Fruit fly (Drosophila melanogaster): Measurements from ENCODE around the gene Paip2.

The Paip2 gene

dm6 chr3R:12995522-12995921 is 14.9 kb downstream of the Paip2 start, which contains the start of gene CG7488 (continued):
- TF ChIP-seq CG3995 (GFP tag; optimal IDR thresholded peaks at IDR 0.05) = peak; percentile 81
- no peak for TF ChIP-seq Stat92E (GFP tag; optimal IDR thresholded peaks at IDR 0.05)
- no peak for TF ChIP-seq CG1603 (tag; optimal IDR thresholded peaks at IDR 0.05)
- peak; percentile 59 for TF ChIP-seq trem (tag; optimal IDR thresholded peaks at IDR 0.05)
- no peak for TF ChIP-seq CG5180 (GFP tag; optimal IDR thresholded peaks at IDR 0.05)
- no peak for TF ChIP-seq Atf6 (GFP tag; IDR thresholded peaks at IDR 0.05)
- peak; percentile 26 for TF ChIP-seq stwl (tag; optimal IDR thresholded peaks at IDR 0.05)
- TF ChIP-seq CG3281 (GFP tag; optimal IDR thresholded peaks at IDR 0.05) = no peak
- TF ChIP-seq CG12659 (GFP tag; optimal IDR thresholded peaks at IDR 0.05) = peak; percentile 17
- peak; percentile 80 for TF ChIP-seq Scr (GFP tag; IDR thresholded peaks at IDR 0.05; ENCODE audit: partially characterized antibody)
- no peak for TF ChIP-seq HHEX (GFP tag; optimal IDR thresholded peaks at IDR 0.05)
- TF ChIP-seq Chrac-16 (GFP tag; optimal IDR thresholded peaks at IDR 0.05) = no peak
- no peak for TF ChIP-seq p53 (GFP tag; optimal IDR thresholded peaks at IDR 0.05)
- peak; percentile 92 for TF ChIP-seq Dll (GFP tag; IDR thresholded peaks at IDR 0.05; ENCODE audit: partially characterized antibody)
- TF ChIP-seq crol (GFP tag; IDR thresholded peaks at IDR 0.05) = no peak
- peak; percentile 81; the same call in 1 of the 2 replicates for TF ChIP-seq nerfin-2 (GFP tag; IDR thresholded peaks at IDR 0.05; ENCODE audit: partially characterized antibody)
- TF ChIP-seq CG15696 (tag; optimal IDR thresholded peaks at IDR 0.05) = no peak
- TF ChIP-seq CG4854 (GFP tag; optimal IDR thresholded peaks at IDR 0.05) = no peak
- TF ChIP-seq Pdp1 (GFP tag; optimal IDR thresholded peaks at IDR 0.05) = peak in 1 of 2 experiments; percentile 86
- no peak for TF ChIP-seq CG15269 (tag; optimal IDR thresholded peaks at IDR 0.05)
- TF ChIP-seq CG13775 (GFP tag; optimal IDR thresholded peaks at IDR 0.05) = no peak
- no peak for TF ChIP-seq tin (GFP tag; optimal IDR thresholded peaks at IDR 0.05)
- TF ChIP-seq BEAF-32 (GFP tag; optimal IDR thresholded peaks at IDR 0.05) = peak; percentile 71
- no peak for TF ChIP-seq gcm2 (GFP tag; optimal IDR thresholded peaks at IDR 0.05)
- TF ChIP-seq hb (GFP tag; IDR thresholded peaks at IDR 0.05; ENCODE audit: partially characterized antibody) = peak; percentile 75; the same call in 1 of the 3 replicates
- no peak for TF ChIP-seq CG9876 (GFP tag; optimal IDR thresholded peaks at IDR 0.05)
- no peak for TF ChIP-seq CG12744 (GFP tag; optimal IDR thresholded peaks at IDR 0.05)
- TF ChIP-seq CG6654 (GFP tag; optimal IDR thresholded peaks at IDR 0.05) = no peak
- TF ChIP-seq gcm (GFP tag; optimal IDR thresholded peaks at IDR 0.05) = no peak
- TF ChIP-seq E2f1 (GFP tag; IDR thresholded peaks at IDR 0.05) = no peak
- TF ChIP-seq da (GFP tag; optimal IDR thresholded peaks at IDR 0.05) = no peak
- peak; percentile 30 for TF ChIP-seq CG4617 (GFP tag; optimal IDR thresholded peaks at IDR 0.05; ENCODE audit: borderline replicate concordance)
- TF ChIP-seq CG15011 (GFP tag; optimal IDR thresholded peaks at IDR 0.05) = no peak
- no peak for TF ChIP-seq Jarid2 (GFP tag; optimal IDR thresholded peaks at IDR 0.05)
- no peak for TF ChIP-seq gro (GFP tag; optimal IDR thresholded peaks at IDR 0.05)
- TF ChIP-seq CG2129 (GFP tag; IDR thresholded peaks at IDR 0.05; ENCODE audit: partially characterized antibody) = peak; percentile 66
- TF ChIP-seq ato (GFP tag; IDR thresholded peaks at IDR 0.05; ENCODE audit: partially characterized antibody) = peak; percentile 61; the same call in 1 of the 2 replicates
- no peak for TF ChIP-seq HLH3B (GFP tag; IDR thresholded peaks at IDR 0.05)
- TF ChIP-seq tgo (GFP tag; IDR thresholded peaks at IDR 0.05) = no peak
- no peak for TF ChIP-seq Asciz (GFP tag; optimal IDR thresholded peaks at IDR 0.05)
- no peak for TF ChIP-seq tll (GFP tag; optimal IDR thresholded peaks at IDR 0.05)
- peak; percentile 92 for TF ChIP-seq sna (GFP tag; IDR thresholded peaks at IDR 0.05; ENCODE audit: partially characterized antibody)
- TF ChIP-seq CG2116 (GFP tag; optimal IDR thresholded peaks at IDR 0.05) = peak; percentile 80
- no peak for TF ChIP-seq CG10543 (GFP tag; optimal IDR thresholded peaks at IDR 0.05)
- no peak for TF ChIP-seq CG8478 (optimal IDR thresholded peaks at IDR 0.05)
- peak; percentile 92 for TF ChIP-seq CG13287 (GFP tag; IDR thresholded peaks at IDR 0.05; ENCODE audit: partially characterized antibody)
- peak; percentile 62 for TF ChIP-seq MBD-R2 (GFP tag; IDR thresholded peaks at IDR 0.05)
- no peak; the same call in 1 of the 2 replicates for TF ChIP-seq CG42726 (GFP tag; IDR thresholded peaks at IDR 0.05; ENCODE audit: partially characterized antibody)
- TF ChIP-seq gsb (GFP tag; IDR thresholded peaks at IDR 0.05) = no peak
